Worm (Caenorhabditis elegans) whole organism, L4 larva: ENCODE measurements around the gene ptr-19.

ENCODE experiments used
- F10B5.3 ChIP-seq: sonication (generic microtip); optimal IDR thresholded peaks from 2 replicates; lab custom pipeline; 2016; ENCODE audit warnings: mild to moderate bottlenecking, missing genetic modification characterization, missing compliant biosample characterization
- F26F4.8 ChIP-seq: fragments of 200-800 bp; sonication (Bioruptor generic); conservative IDR thresholded peaks from 2 replicates; pipeline ENCODE4 v1.3.6; 2022; ENCODE audit warnings: missing genetic modification characterization, missing compliant biosample characterization
- Y105C5A.15 ChIP-seq: fragments of 200-800 bp; sonication (Bioruptor generic); IDR thresholded peaks from 2 replicates; pipeline ENCODE4 v1.3.6; 2022; ENCODE audit warnings: missing genetic modification characterization, missing compliant biosample characterization
- Y48G9A.11 ChIP-seq: fragments of 200-800 bp; sonication (Bioruptor generic); IDR thresholded peaks from 2 replicates; pipeline ENCODE4 v1.3.6; 2022; ENCODE audit warnings: missing genetic modification reagents, missing genetic modification characterization, missing compliant biosample characterization
- ZK337.2 ChIP-seq: fragments of 200-800 bp; sonication (Bioruptor generic); IDR thresholded peaks from 2 replicates; pipeline ENCODE4 v1.3.6; 2022; ENCODE audit warnings: missing genetic modification reagents, missing genetic modification characterization, missing compliant biosample characterization
- aha-1 ChIP-seq: fragments of 150-350 bp; peaks from one replicate; lab custom pipeline; 2014; ENCODE audit warnings: missing biosample characterization, missing genetic modification characterization
- aly-2 ChIP-seq: sonication (generic microtip); optimal IDR thresholded peaks from 2 replicates; lab custom pipeline; 2018; ENCODE audit warnings: missing biosample characterization, missing genetic modification characterization
- arid-1 ChIP-seq: fragments of 200-800 bp; sonication (Bioruptor generic); conservative IDR thresholded peaks from 2 replicates; pipeline ENCODE4 v1.3.6; 2022; ENCODE audit warnings: missing genetic modification reagents, missing genetic modification characterization, missing compliant biosample characterization
- ceh-20 ChIP-seq: fragments of 200-800 bp; sonication (Bioruptor generic); IDR thresholded peaks from 2 replicates; pipeline ENCODE4 v1.3.6; 2022; ENCODE audit warnings: missing genetic modification reagents, missing genetic modification characterization, missing compliant biosample characterization
- ceh-62 ChIP-seq: sonication (generic microtip); optimal IDR thresholded peaks from 2 replicates; lab custom pipeline; 2017; ENCODE audit warnings: missing biosample characterization, missing genetic modification characterization
- daf-16 ChIP-seq, 3 experiments: sonication (generic microtip); optimal IDR thresholded peaks; 2 replicates each; lab custom pipeline; 2016 to 2017; ENCODE audit warnings: missing genetic modification characterization in 3 of 3, missing genetic modification reagents in 3 of 3, mild to moderate bottlenecking in 2 of 3, missing compliant biosample characterization in 2 of 3, missing biosample characterization in 1 of 3, moderate library complexity in 1 of 3
- daf-8 ChIP-seq: fragments of 200-800 bp; sonication (Bioruptor generic); IDR thresholded peaks from 2 replicates; pipeline ENCODE4 v1.3.6; 2022; ENCODE audit warnings: missing genetic modification characterization, missing compliant biosample characterization
- dmd-6 ChIP-seq: fragments of 200-800 bp; sonication (Bioruptor generic); IDR thresholded peaks from 2 replicates; pipeline ENCODE4 v1.3.6; 2022; ENCODE audit warnings: missing genetic modification reagents, missing genetic modification characterization, missing compliant biosample characterization
- dmd-8 ChIP-seq: fragments of 200-800 bp; sonication (Bioruptor generic); IDR thresholded peaks from 2 replicates; pipeline ENCODE4 v1.3.6; 2022; ENCODE audit warnings: missing genetic modification characterization, missing compliant biosample characterization
- dmd-9 ChIP-seq: fragments of 200-800 bp; sonication (Bioruptor generic); IDR thresholded peaks from 2 replicates; pipeline ENCODE4 v1.3.6; 2022; ENCODE audit warnings: missing genetic modification reagents, missing genetic modification characterization, missing compliant biosample characterization
- duxl-1 ChIP-seq: sonication (generic microtip); optimal IDR thresholded peaks from 2 replicates; lab custom pipeline; 2016; ENCODE audit warnings: mild to moderate bottlenecking, missing genetic modification characterization, moderate library complexity, missing compliant biosample characterization; ENCODE audit not compliant: poor library complexity
- dve-1 ChIP-seq: sonication (generic microtip); optimal IDR thresholded peaks from 2 replicates; lab custom pipeline; 2017; ENCODE audit warnings: antibody characterized with exemption, mild to moderate bottlenecking, missing genetic modification characterization, missing compliant biosample characterization; ENCODE audit not compliant: insufficient read depth
- egl-27 ChIP-seq: sonication (generic microtip); optimal IDR thresholded peaks from 3 replicates; lab custom pipeline; 2017; ENCODE audit warnings: missing biosample characterization, missing genetic modification reagents, missing genetic modification characterization
- hlh-11 ChIP-seq: fragments of 200-800 bp; sonication (Bioruptor generic); optimal IDR thresholded peaks from 2 replicates; lab custom pipeline; 2018; ENCODE audit warnings: mild to moderate bottlenecking, missing genetic modification characterization, missing compliant biosample characterization
- hlh-30 ChIP-seq: sonication (generic microtip); optimal IDR thresholded peaks from 2 replicates; lab custom pipeline; 2017; ENCODE audit warnings: antibody characterized with exemption, mild to moderate bottlenecking, missing genetic modification characterization, missing compliant biosample characterization; ENCODE audit not compliant: insufficient read depth
- hmg-1.1 ChIP-seq: fragments of 200-800 bp; sonication (Bioruptor generic); IDR thresholded peaks from 2 replicates; pipeline ENCODE4 v1.3.6; 2022; ENCODE audit warnings: missing genetic modification reagents, missing genetic modification characterization, missing compliant biosample characterization
- lim-7 ChIP-seq: fragments of 200-800 bp; sonication (Bioruptor generic); IDR thresholded peaks from 2 replicates; pipeline ENCODE4 v1.3.6; 2022; ENCODE audit warnings: missing genetic modification characterization, missing compliant biosample characterization
- lin-1 ChIP-seq: fragments of 200-800 bp; sonication (Bioruptor generic); IDR thresholded peaks from 2 replicates; pipeline ENCODE4 v1.3.6; 2022; ENCODE audit warnings: missing genetic modification reagents, missing genetic modification characterization, missing compliant biosample characterization
- lin-13 ChIP-seq: fragments of 150-350 bp; optimal IDR thresholded peaks from 2 replicates; lab custom pipeline; 2014; ENCODE audit warnings: missing biosample characterization, missing genetic modification reagents, missing genetic modification characterization
- lin-38 ChIP-seq: fragments of 200-800 bp; sonication (Bioruptor generic); IDR thresholded peaks from 2 replicates; pipeline ENCODE4 v1.3.6; 2022; ENCODE audit warnings: missing genetic modification reagents, missing genetic modification characterization, missing compliant biosample characterization
- madf-9 ChIP-seq: fragments of 200-800 bp; sonication (Bioruptor generic); conservative IDR thresholded peaks from 2 replicates; pipeline ENCODE4 v1.3.6; 2022; ENCODE audit warnings: missing genetic modification reagents, missing genetic modification characterization, missing compliant biosample characterization
- mdl-1 ChIP-seq, 2 experiments: fragments of 150-350 bp in 1 of 2; sonication (generic microtip) in 1 of 2; optimal IDR thresholded peaks; 2 replicates each; lab custom pipeline; 2014 to 2017; ENCODE audit warnings: missing biosample characterization in 2 of 2, missing genetic modification characterization in 2 of 2
- mes-2 ChIP-seq: sonication (generic microtip); optimal IDR thresholded peaks from 2 replicates; lab custom pipeline; 2016; ENCODE audit warnings: missing genotype, mild to moderate bottlenecking, missing genetic modification characterization, missing compliant biosample characterization; ENCODE audit not compliant: poor library complexity, severe bottlenecking
- mxl-3 ChIP-seq: fragments of 200-800 bp; sonication (Bioruptor generic); optimal IDR thresholded peaks from 2 replicates; lab custom pipeline; 2018; ENCODE audit warnings: mild to moderate bottlenecking, missing genetic modification characterization, missing compliant biosample characterization
- nhr-10 ChIP-seq: fragments of 150-350 bp; optimal IDR thresholded peaks from 2 replicates; lab custom pipeline; 2014; ENCODE audit warnings: missing biosample characterization, missing genetic modification characterization
- nhr-11 ChIP-seq: fragments of 150-350 bp; optimal IDR thresholded peaks from 2 replicates; lab custom pipeline; 2014; ENCODE audit warnings: missing biosample characterization, missing genetic modification characterization
- nhr-237 ChIP-seq: sonication (generic microtip); optimal IDR thresholded peaks from 2 replicates; lab custom pipeline; 2017; ENCODE audit warnings: missing biosample characterization, missing genetic modification characterization
- nhr-25 ChIP-seq: sonication (generic microtip); optimal IDR thresholded peaks from 2 replicates; lab custom pipeline; 2017; ENCODE audit warnings: missing genetic modification characterization, mild to moderate bottlenecking, missing compliant biosample characterization, antibody characterized with exemption, moderate library complexity, borderline replicate concordance; ENCODE audit not compliant: insufficient read depth
- nhr-28 ChIP-seq: fragments of 150-350 bp; optimal IDR thresholded peaks from 2 replicates; lab custom pipeline; 2014; ENCODE audit warnings: missing biosample characterization, missing genetic modification characterization
- nhr-42 ChIP-seq: fragments of 200-800 bp; sonication (Bioruptor generic); IDR thresholded peaks from 2 replicates; pipeline ENCODE4 v1.3.6; 2022; ENCODE audit warnings: missing genetic modification characterization, missing compliant biosample characterization
- nhr-48 ChIP-seq: sonication (generic microtip); optimal IDR thresholded peaks from 2 replicates; lab custom pipeline; 2016; ENCODE audit warnings: mild to moderate bottlenecking, missing genetic modification characterization, missing compliant biosample characterization
- nhr-6 ChIP-seq: fragments of 150-350 bp; optimal IDR thresholded peaks from 2 replicates; lab custom pipeline; 2014; ENCODE audit warnings: missing biosample characterization, missing genetic modification characterization
- nhr-77 ChIP-seq: fragments of 150-350 bp; optimal IDR thresholded peaks from 2 replicates; lab custom pipeline; 2014; ENCODE audit warnings: missing biosample characterization, missing genetic modification characterization
- pha-4 ChIP-seq, 2 experiments: fragments of 150-350 bp in 1 of 2; fragments of 200-800 bp in 1 of 2; sonication (Bioruptor generic) in 1 of 2; IDR thresholded peaks in 1 of 2; optimal IDR thresholded peaks in 1 of 2; 2 replicates each; pipeline versions ENCODE4 v1.3.6 to Lab custom; 2014 to 2022; ENCODE audit warnings: missing genetic modification characterization in 2 of 2, missing genetic modification reagents in 2 of 2, missing biosample characterization in 1 of 2, missing compliant biosample characterization in 1 of 2
- pqm-1 ChIP-seq: sonication (generic microtip); optimal IDR thresholded peaks from 2 replicates; lab custom pipeline; 2017; ENCODE audit warnings: missing biosample characterization, missing genetic modification characterization
- rbr-2 ChIP-seq: sonication (generic microtip); optimal IDR thresholded peaks from 2 replicates; lab custom pipeline; 2016; ENCODE audit warnings: missing genotype, missing genetic modification characterization, missing compliant biosample characterization
- sdz-12 ChIP-seq: fragments of 200-800 bp; sonication (Bioruptor generic); optimal IDR thresholded peaks from 2 replicates; lab custom pipeline; 2018; ENCODE audit warnings: mild to moderate bottlenecking, missing genetic modification characterization, missing compliant biosample characterization
- skn-1 ChIP-seq: fragments of 150-350 bp; optimal IDR thresholded peaks from 2 replicates; lab custom pipeline; 2014; ENCODE audit warnings: missing biosample characterization, missing genetic modification characterization
- spr-1 ChIP-seq: sonication (generic microtip); optimal IDR thresholded peaks from 2 replicates; lab custom pipeline; 2016; ENCODE audit warnings: mild to moderate bottlenecking, missing genetic modification characterization, missing compliant biosample characterization
- spr-3 ChIP-seq: fragments of 200-800 bp; sonication (Bioruptor generic); optimal IDR thresholded peaks from 2 replicates; lab custom pipeline; 2018; ENCODE audit warnings: mild to moderate bottlenecking, missing genetic modification characterization, missing compliant biosample characterization
- tag-97 ChIP-seq: fragments of 200-800 bp; sonication (Bioruptor generic); IDR thresholded peaks from 2 replicates; pipeline ENCODE4 v1.3.6; 2022; ENCODE audit warnings: missing genetic modification characterization, missing compliant biosample characterization
- zfp-2 ChIP-seq: sonication (generic microtip); optimal IDR thresholded peaks from 2 replicates; lab custom pipeline; 2016; ENCODE audit warnings: mild to moderate bottlenecking, missing genetic modification characterization, missing compliant biosample characterization

The ptr-19 gene

ce11 chrIII:10819778-10820177 lies 38.1 kb downstream of the ptr-19 start (continued):
- TF ChIP-seq nhr-10 = no peak
- TF ChIP-seq pha-4 (GFP tag; IDR thresholded peaks at IDR 0.05; lab: Robert Waterston, UW) = no peak
- TF ChIP-seq pha-4 (tag; optimal IDR thresholded peaks at IDR 0.05; lab: Kevin White, UChicago) = no peak
- no peak for TF ChIP-seq ZK337.2 (GFP tag; lab: Robert Waterston, UW)
- no peak for TF ChIP-seq lin-38
- peak; percentile 45 for TF ChIP-seq mxl-3 (GFP tag; lab: Kevin White, UChicago)
- peak; percentile 22; the same call in 1 of the 2 replicates for TF ChIP-seq hmg-1.1 (GFP tag; lab: Robert Waterston, UW)
- no peak for TF ChIP-seq nhr-48 (tag; lab: Kevin White, UChicago)
- no peak for TF ChIP-seq rbr-2 (tag; lab: Kevin White, UChicago)
- TF ChIP-seq daf-8 (GFP tag; lab: Robert Waterston, UW) = no peak
- TF ChIP-seq zfp-2 (tag; lab: Kevin White, UChicago) = no peak
- TF ChIP-seq hlh-30 (tag; lab: Kevin White, UChicago) = peak; percentile 18
- no peak for TF ChIP-seq mes-2 (tag; lab: Kevin White, UChicago)
- TF ChIP-seq F10B5.3 (tag; lab: Kevin White, UChicago) = no peak
- no peak for TF ChIP-seq lim-7 (GFP tag; lab: Robert Waterston, UW)
- TF ChIP-seq Y105C5A.15 (GFP tag; lab: Robert Waterston, UW) = no peak
- no peak for TF ChIP-seq nhr-77
- TF ChIP-seq nhr-25 (tag; lab: Kevin White, UChicago) = no peak
- TF ChIP-seq nhr-6 (tag; lab: Kevin White, UChicago) = no peak
- no peak for TF ChIP-seq skn-1 (tag; lab: Kevin White, UChicago)
- no peak for TF ChIP-seq lin-13 (GFP tag; lab: Kevin White, UChicago)
- TF ChIP-seq ceh-62 (tag; lab: Kevin White, UChicago) = no peak
- TF ChIP-seq sdz-12 (GFP tag; lab: Kevin White, UChicago) = no peak
- TF ChIP-seq ceh-20 (GFP tag; lab: Robert Waterston, UW) = no peak
- TF ChIP-seq lin-1 (GFP tag; lab: Robert Waterston, UW) = no peak
- TF ChIP-seq dmd-9 (GFP tag; lab: Robert Waterston, UW) = no peak
- TF ChIP-seq nhr-42 (GFP tag; lab: Robert Waterston, UW) = no peak
- TF ChIP-seq, all 104 proteins: peak for 16

DNA sequence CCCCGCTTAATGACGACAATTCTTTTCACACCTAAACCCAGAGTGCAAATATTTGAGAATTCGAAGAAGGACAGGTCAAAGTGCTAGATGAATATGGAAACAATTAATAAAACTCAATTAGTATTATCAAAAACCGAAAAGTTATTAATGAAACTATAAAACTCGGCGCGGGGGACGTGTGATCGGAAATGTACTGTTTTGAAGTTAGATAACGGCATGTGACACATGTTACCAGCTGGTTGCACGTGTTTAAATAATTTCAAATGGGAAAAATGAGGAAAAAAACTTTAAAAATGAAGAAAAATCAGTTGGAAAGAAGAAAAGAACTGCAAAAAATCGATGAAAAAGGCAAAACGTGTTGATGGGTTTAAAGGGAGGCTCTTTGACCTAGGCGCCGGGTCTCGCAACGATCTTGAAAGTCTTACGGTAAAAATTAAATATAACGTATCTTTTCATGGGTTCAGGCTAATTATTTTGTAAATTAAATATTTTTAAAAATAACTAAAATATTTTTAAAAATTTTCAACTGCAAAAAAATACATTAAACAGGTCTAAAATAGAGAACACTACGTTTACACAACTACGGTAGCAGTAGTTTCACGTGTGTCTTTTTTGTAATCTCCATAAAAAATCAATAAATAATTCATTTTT lies 39.1 kb downstream of the ptr-19 start:
- TF ChIP-seq aly-2 (tag; lab: Kevin White, UChicago) (no peak), mes-2 (tag; lab: Kevin White, UChicago) (no peak), nhr-237 (tag; lab: Kevin White, UChicago) (no peak), dve-1 (tag; lab: Kevin White, UChicago) (peak; percentile 40), egl-27 (tag; lab: Kevin White, UChicago) (no peak), dmd-6 (GFP tag; lab: Robert Waterston, UW) (peak; percentile 50), nhr-11 (tag; lab: Kevin White, UChicago) (no peak), spr-3 (no peak), skn-1 (tag; lab: Kevin White, UChicago) (no peak), madf-9 (GFP tag; lab: Robert Waterston, UW) (no peak), F10B5.3 (tag; lab: Kevin White, UChicago) (no peak), duxl-1 (tag; lab: Kevin White, UChicago) (no peak), mdl-1 (tag; optimal IDR thresholded peaks at IDR 0.05; lab: Kevin White, UChicago) (peak in 1 of 2 experiments; percentile 34), lim-7 (GFP tag; lab: Robert Waterston, UW) (no peak), tag-97 (GFP tag; lab: Robert Waterston, UW) (no peak), dmd-8 (GFP tag; lab: Robert Waterston, UW) (no peak), ceh-20 (GFP tag; lab: Robert Waterston, UW) (no peak; the same call in 1 of the 2 replicates), nhr-77 (peak; percentile 3), arid-1 (GFP tag; lab: Robert Waterston, UW) (no peak), F26F4.8 (GFP tag; lab: Robert Waterston, UW) (no peak), hlh-11 (tag; lab: Kevin White, UChicago) (peak; percentile 47), daf-16 (GFP tag; optimal IDR thresholded peaks at IDR 0.05; lab: Kevin White, UChicago) (no peak), daf-16 (tag; optimal IDR thresholded peaks at IDR 0.05; lab: Kevin White, UChicago) (peak; percentile 24), aha-1 (tag; lab: Kevin White, UChicago) (peak; percentile 40), spr-1 (tag; lab: Kevin White, UChicago) (no peak), pqm-1 (peak; percentile 42), Y48G9A.11 (no peak), hlh-30 (tag; lab: Kevin White, UChicago) (peak; percentile 67), nhr-28 (peak; percentile 62)
